Fruit fly (Drosophila melanogaster): ENCODE data around the gene CG15803.
A peak's percentile ranks its signal among the peaks of the same experiment; 100 is the strongest.

The CG15803 gene

dm6 chr3R:18402549-18403429, 42.3 kb upstream of the CG15803 start, which contains the start of the genes Wdr37 and koko (continued):
- TF ChIP-seq CG6854 (GFP tag; optimal IDR thresholded peaks at IDR 0.05) = peak; percentile 65
- peak; percentile 82 for TF ChIP-seq Hr39 (GFP tag; optimal IDR thresholded peaks at IDR 0.05)
- peak; percentile 96 for TF ChIP-seq Lpt (GFP tag; optimal IDR thresholded peaks at IDR 0.05)
- TF ChIP-seq CG7368 (GFP tag; optimal IDR thresholded peaks at IDR 0.05) = peak; percentile 86
- peak; percentile 97 for TF ChIP-seq OdsH (GFP tag; optimal IDR thresholded peaks at IDR 0.05)
- TF ChIP-seq cyc (GFP tag; optimal IDR thresholded peaks at IDR 0.05) = peak; percentile 94
- TF ChIP-seq pdm3 (GFP tag; optimal IDR thresholded peaks at IDR 0.05) = peak; percentile 91
- peak; percentile 78 for TF ChIP-seq fd85E (GFP tag; optimal IDR thresholded peaks at IDR 0.05)
- TF ChIP-seq CG1621 (tag; optimal IDR thresholded peaks at IDR 0.05) = peak; percentile 82
- TF ChIP-seq CG31627 (GFP tag; optimal IDR thresholded peaks at IDR 0.05) = peak; percentile 89
- peak; percentile 98 for TF ChIP-seq eg (GFP tag; IDR thresholded peaks at IDR 0.05)
- peak; percentile 89 for TF ChIP-seq CG9139 (GFP tag; optimal IDR thresholded peaks at IDR 0.05)
- TF ChIP-seq CG4318 (GFP tag; optimal IDR thresholded peaks at IDR 0.05) = peak; percentile 86
- TF ChIP-seq CG3032 (tag; optimal IDR thresholded peaks at IDR 0.05) = peak; percentile 98
- TF ChIP-seq CG16779 (tag; optimal IDR thresholded peaks at IDR 0.05) = peak; percentile 85
- TF ChIP-seq net (GFP tag; optimal IDR thresholded peaks at IDR 0.05) = peak; percentile 93
- TF ChIP-seq achi (GFP tag; optimal IDR thresholded peaks at IDR 0.05) = peak; percentile 95
- peak; percentile 93 for TF ChIP-seq Smox (GFP tag; optimal IDR thresholded peaks at IDR 0.05)

DNA sequence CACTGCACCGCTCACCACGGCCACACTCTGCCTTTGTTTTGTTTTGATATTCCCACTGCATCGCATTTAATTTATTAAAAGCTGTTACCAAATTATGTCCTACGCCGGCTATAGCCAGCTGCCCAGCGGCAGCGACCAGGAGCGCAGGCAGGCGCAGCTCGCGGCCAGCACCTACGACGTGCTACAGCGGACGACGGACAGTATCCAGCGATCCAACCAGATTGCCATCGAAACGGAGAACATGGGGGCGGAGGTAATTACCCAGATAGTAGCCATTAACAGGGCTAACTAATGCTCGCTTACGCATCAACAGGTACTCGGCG, 39.1 kb upstream of the CG15803 start:
- no peak for TF ChIP-seq CG16779 (tag; optimal IDR thresholded peaks at IDR 0.05)
- no peak for TF ChIP-seq Sox102F (GFP tag; optimal IDR thresholded peaks at IDR 0.05)
- TF ChIP-seq CG8319 (GFP tag; optimal IDR thresholded peaks at IDR 0.05) = no peak
- TF ChIP-seq CG1621 (tag; optimal IDR thresholded peaks at IDR 0.05) = no peak
- no peak for TF ChIP-seq eg (GFP tag; IDR thresholded peaks at IDR 0.05)
- no peak for TF ChIP-seq Met (GFP tag; optimal IDR thresholded peaks at IDR 0.05)
- TF ChIP-seq net (GFP tag; optimal IDR thresholded peaks at IDR 0.05) = no peak
- no peak for TF ChIP-seq Ets21C (GFP tag; optimal IDR thresholded peaks at IDR 0.05)
- no peak for TF ChIP-seq CG3919 (GFP tag; optimal IDR thresholded peaks at IDR 0.05)
- TF ChIP-seq Hr39 (GFP tag; optimal IDR thresholded peaks at IDR 0.05) = no peak
- TF ChIP-seq CG10669 (GFP tag; optimal IDR thresholded peaks at IDR 0.05) = no peak
- TF ChIP-seq CG8632 (GFP tag; optimal IDR thresholded peaks at IDR 0.05) = no peak
- no peak for TF ChIP-seq lz (GFP tag; optimal IDR thresholded peaks at IDR 0.05)
- no peak for TF ChIP-seq Gug (GFP tag; IDR thresholded peaks at IDR 0.05)
- no peak for TF ChIP-seq CG34406 (GFP tag; optimal IDR thresholded peaks at IDR 0.05)
- no peak for TF ChIP-seq Hr38 (GFP tag; optimal IDR thresholded peaks at IDR 0.05)

DNA sequence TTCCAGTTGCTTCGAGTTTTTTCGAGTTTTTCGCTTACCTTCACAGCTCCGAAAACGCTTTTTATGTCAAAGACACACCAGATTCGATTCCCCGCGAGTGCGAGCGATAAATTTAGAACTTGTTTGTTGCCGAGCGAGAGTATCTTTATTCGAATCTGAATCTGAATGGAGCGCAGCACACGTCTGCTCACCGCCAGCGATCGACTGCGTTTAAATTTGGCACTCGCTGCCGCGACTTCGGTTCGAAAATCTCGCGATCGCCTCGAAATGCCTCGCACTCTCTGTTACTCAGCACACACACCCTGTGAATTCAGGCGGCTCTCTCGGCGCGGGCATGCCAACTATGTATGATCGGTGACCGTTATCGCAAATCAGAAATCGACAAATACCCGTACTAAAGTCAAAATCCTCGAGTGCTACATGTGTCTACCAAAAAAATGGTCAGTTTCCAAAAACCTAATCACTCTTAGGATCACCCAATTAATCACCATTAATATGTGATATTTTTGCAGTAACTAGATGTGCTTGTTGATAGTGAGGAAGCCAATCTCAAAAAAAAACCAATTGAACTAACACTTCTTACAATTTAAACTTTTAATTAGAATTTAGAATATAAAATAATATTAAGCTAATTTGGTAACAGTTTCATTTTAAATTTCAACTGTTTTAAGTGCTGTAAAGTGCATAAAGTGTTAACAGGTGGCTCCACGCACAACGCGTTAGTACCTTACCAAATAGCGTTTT, 38.6 kb upstream of the CG15803 start, which contains the start of gene Vha100-2:
Vha100-2 (minus strand) TSS at position 216 of the 744 bp plus-strand sequence.
- TF ChIP-seq CG6163 (GFP tag; IDR thresholded peaks at IDR 0.05) (peak; percentile 59; the same call in 2 of the 3 replicates), Hr4 (GFP tag; optimal IDR thresholded peaks at IDR 0.05) (peak; percentile 45), OdsH (GFP tag; optimal IDR thresholded peaks at IDR 0.05) (peak; percentile 42), svp (GFP tag) (peak; percentile 70), CG8119 (GFP tag; IDR thresholded peaks at IDR 0.05) (peak; percentile 51; the same call in 1 of the 3 replicates), dsx (GFP tag; optimal IDR thresholded peaks at IDR 0.05; ENCODE audit: poor library complexity, severe bottlenecking) (peak; percentile 80), Lpt (GFP tag; optimal IDR thresholded peaks at IDR 0.05) (peak; percentile 27), acj6 (GFP tag; optimal IDR thresholded peaks at IDR 0.05) (peak; percentile 11), vri (GFP tag; optimal IDR thresholded peaks at IDR 0.05) (peak; percentile 34), CG6854 (GFP tag; optimal IDR thresholded peaks at IDR 0.05) (peak; percentile 59), CG34406 (GFP tag; optimal IDR thresholded peaks at IDR 0.05) (peak; percentile 29), CG3919 (GFP tag; optimal IDR thresholded peaks at IDR 0.05) (peak; percentile 53), CG11762 (GFP tag; optimal IDR thresholded peaks at IDR 0.05; ENCODE audit: insufficient read depth) (no peak), CG16779 (tag; optimal IDR thresholded peaks at IDR 0.05) (peak; percentile 32), CG6808 (GFP tag; optimal IDR thresholded peaks at IDR 0.05) (peak; percentile 27), Sox14 (GFP tag; optimal IDR thresholded peaks at IDR 0.05) (peak; percentile 69), eg (GFP tag; IDR thresholded peaks at IDR 0.05) (peak; percentile 60), CG31627 (GFP tag; optimal IDR thresholded peaks at IDR 0.05) (peak; percentile 20), lz (GFP tag; optimal IDR thresholded peaks at IDR 0.05) (peak; percentile 18), CG6276 (GFP tag; optimal IDR thresholded peaks at IDR 0.05) (peak; percentile 19), fd85E (GFP tag; optimal IDR thresholded peaks at IDR 0.05) (peak; percentile 52), Sox15 (GFP tag; optimal IDR thresholded peaks at IDR 0.05) (no peak), CG8632 (GFP tag; optimal IDR thresholded peaks at IDR 0.05) (peak; percentile 23), CG7368 (GFP tag; optimal IDR thresholded peaks at IDR 0.05) (peak; percentile 27), Blimp-1 (GFP tag; optimal IDR thresholded peaks at IDR 0.05) (no peak), dac (GFP tag; optimal IDR thresholded peaks at IDR 0.05) (no peak), Hr38 (GFP tag; optimal IDR thresholded peaks at IDR 0.05) (no peak), Sox102F (GFP tag; optimal IDR thresholded peaks at IDR 0.05) (peak; percentile 61)
